Worm (Caenorhabditis elegans): ENCODE results near the gene W05E10.1.

DNA sequence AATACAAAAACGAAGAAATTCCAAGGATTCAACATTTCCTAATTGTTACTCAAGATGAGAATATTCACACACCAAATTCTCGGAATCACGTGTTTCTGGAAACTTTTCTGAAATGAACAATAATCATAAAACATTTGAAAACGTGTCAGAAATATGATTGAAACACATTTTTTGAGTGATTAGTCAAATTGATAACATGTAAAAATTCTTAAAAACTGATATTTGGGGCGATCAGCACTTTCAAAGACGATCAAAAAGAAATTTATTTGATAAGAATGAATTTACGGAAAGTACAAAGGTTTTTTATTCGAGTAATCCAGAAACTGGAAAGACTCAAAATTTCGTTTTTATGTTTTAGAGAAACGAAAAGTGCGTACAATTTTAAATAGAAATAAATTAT lies 24.3 kb upstream of the W05E10.1 start, which contains the start of gene tre-3:
- TF ChIP-seq snpc-4 (tag; optimal IDR thresholded peaks at IDR 0.05), result no peak
- TF ChIP-seq nhr-6 (tag; optimal IDR thresholded peaks at IDR 0.05), result no peak

Measured in whole organism, L4 larva.